Worm (Caenorhabditis elegans) whole organism, early embryonic: ENCODE measurements around the gene sre-8.

Source experiments
- B0310.2 ChIP-seq: sonication (generic microtip); optimal IDR thresholded peaks from 2 replicates; lab custom pipeline; 2016; ENCODE audit warnings: mild to moderate bottlenecking, missing genetic modification characterization, missing compliant biosample characterization
- F13C5.2 ChIP-seq: sonication (generic microtip); optimal IDR thresholded peaks from 2 replicates; lab custom pipeline; 2017; ENCODE audit warnings: mild to moderate bottlenecking, missing genetic modification characterization, inconsistent platforms, missing compliant biosample characterization
- aly-1 ChIP-seq: sonication (generic microtip); optimal IDR thresholded peaks from 2 replicates; lab custom pipeline; 2016; ENCODE audit warnings: missing genetic modification characterization, missing compliant biosample characterization
- ama-1 ChIP-seq: fragments of 150-350 bp; optimal IDR thresholded peaks from 2 replicates; lab custom pipeline; 2014
- ceh-13 ChIP-seq: fragments of 200-800 bp; sonication (Bioruptor generic); optimal IDR thresholded peaks from 2 replicates; lab custom pipeline; 2018; ENCODE audit warnings: mild to moderate bottlenecking, missing genetic modification characterization, missing compliant biosample characterization
- ceh-36 ChIP-seq: sonication (generic microtip); optimal IDR thresholded peaks from 2 replicates; lab custom pipeline; 2016; ENCODE audit warnings: missing genetic modification characterization, inconsistent platforms, missing compliant biosample characterization
- ets-7 ChIP-seq: sonication (generic microtip); optimal IDR thresholded peaks from 2 replicates; lab custom pipeline; 2016; ENCODE audit warnings: missing genotype, missing genetic modification characterization, missing compliant biosample characterization
- flt-1 ChIP-seq: fragments of 200-800 bp; sonication (Bioruptor generic); IDR thresholded peaks from 2 replicates; pipeline ENCODE4 v1.3.6; 2022; ENCODE audit warnings: missing genetic modification characterization, missing compliant biosample characterization
- hmbx-1 ChIP-seq: sonication (generic microtip); optimal IDR thresholded peaks from 2 replicates; lab custom pipeline; 2016; ENCODE audit warnings: mild to moderate bottlenecking, missing genetic modification characterization, missing compliant biosample characterization
- hmg-4 ChIP-seq: fragments of 200-800 bp; sonication (Bioruptor generic); optimal IDR thresholded peaks from 2 replicates; lab custom pipeline; 2018; ENCODE audit warnings: mild to moderate bottlenecking, missing genetic modification characterization, missing compliant biosample characterization
- hnd-1 ChIP-seq: sonication (generic microtip); optimal IDR thresholded peaks from 2 replicates; lab custom pipeline; 2016; ENCODE audit warnings: missing genetic modification characterization, missing compliant biosample characterization
- pes-1 ChIP-seq: fragments of 200-800 bp; sonication (Bioruptor generic); IDR thresholded peaks from 2 replicates; pipeline ENCODE4 v1.3.6; 2022; ENCODE audit warnings: missing genetic modification reagents, missing genetic modification characterization, missing compliant biosample characterization
- scrt-1 ChIP-seq: fragments of 200-800 bp; sonication (Bioruptor generic); IDR thresholded peaks from 2 replicates; pipeline ENCODE4 v1.3.6; 2022; ENCODE audit warnings: missing genetic modification characterization, missing compliant biosample characterization
- sea-1 ChIP-seq: fragments of 200-800 bp; sonication (Bioruptor generic); conservative IDR thresholded peaks from 2 replicates; pipeline ENCODE4 v1.3.6; 2022; ENCODE audit warnings: missing genetic modification characterization, missing compliant biosample characterization
- tbx-11 ChIP-seq: fragments of 200-800 bp; sonication (Bioruptor generic); IDR thresholded peaks from 2 replicates; pipeline ENCODE4 v1.3.6; 2022; ENCODE audit warnings: missing genetic modification characterization, missing compliant biosample characterization
- tbx-37 ChIP-seq: fragments of 200-800 bp; sonication (Bioruptor generic); conservative IDR thresholded peaks from 2 replicates; pipeline ENCODE4 v1.3.6; 2022; ENCODE audit warnings: missing genetic modification reagents, missing genetic modification characterization, missing compliant biosample characterization
- tra-4 ChIP-seq: sonication (generic microtip); optimal IDR thresholded peaks from 2 replicates; lab custom pipeline; 2017; ENCODE audit warnings: missing genetic modification characterization, missing compliant biosample characterization

Gene sre-8

DNA sequence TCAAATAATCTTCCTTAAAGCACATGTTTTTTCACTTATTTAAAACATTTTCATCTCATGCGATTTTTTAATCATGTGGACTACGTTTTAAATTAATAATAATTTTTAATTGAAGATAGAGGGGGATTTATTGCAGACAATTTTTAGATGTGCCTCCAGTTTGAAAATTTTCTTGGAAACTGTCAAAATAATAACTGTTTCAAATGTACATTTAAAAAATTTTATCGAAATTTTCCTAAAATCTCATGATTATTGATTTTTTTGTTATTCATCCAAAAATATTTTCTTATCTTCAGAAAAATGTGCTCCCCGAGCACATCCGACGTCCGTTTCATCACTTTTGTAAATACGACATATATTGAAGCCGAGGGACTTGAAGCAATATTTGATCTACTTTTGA is at the start of gene sre-8:
Gene sre-8 (plus strand): TSS at position 301 of the 400 bp plus-strand sequence.
- TF ChIP-seq B0310.2 (tag; lab: Kevin White, UChicago) (no peak), hmg-4 (GFP tag; lab: Kevin White, UChicago) (no peak), sea-1 (GFP tag; lab: Robert Waterston, UW) (no peak), hmbx-1 (tag; lab: Kevin White, UChicago) (no peak), scrt-1 (GFP tag; lab: Robert Waterston, UW) (no peak), ceh-13 (GFP tag; lab: Kevin White, UChicago) (no peak), pes-1 (GFP tag; lab: Robert Waterston, UW) (no peak), F13C5.2 (tag; lab: Kevin White, UChicago) (no peak), tra-4 (no peak), flt-1 (no peak), ceh-36 (no peak), hnd-1 (tag; lab: Kevin White, UChicago) (no peak)

DNA sequence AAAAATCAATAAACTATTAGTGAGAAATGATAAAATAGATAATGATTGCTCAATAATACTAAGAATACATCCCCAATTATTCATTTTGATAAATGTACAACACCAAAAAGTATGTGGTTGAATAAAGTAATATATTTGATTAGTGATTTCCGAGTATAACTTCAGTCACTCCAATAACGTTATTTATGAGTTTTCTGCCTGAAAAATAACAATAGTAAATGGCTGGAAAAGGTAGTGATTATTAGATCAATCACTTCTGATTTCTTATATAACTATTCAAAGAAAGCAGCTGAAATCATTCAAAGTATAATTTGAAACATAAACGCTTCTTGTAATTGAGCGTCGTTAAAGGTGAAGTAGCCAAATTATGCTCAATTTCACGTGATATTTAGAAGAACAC is 46.2 kb upstream of the sre-8 start, which contains the start of gene str-230:
Gene str-230 (minus strand): TSS at position 101 of the 400 bp plus-strand sequence.
- no peak for TF ChIP-seq sea-1 (GFP tag; lab: Robert Waterston, UW)
- TF ChIP-seq ceh-13 (GFP tag; lab: Kevin White, UChicago): no peak
- TF ChIP-seq tbx-11 (GFP tag; lab: Robert Waterston, UW): no peak
- no peak for TF ChIP-seq aly-1 (tag; lab: Kevin White, UChicago)
- no peak for TF ChIP-seq tra-4
- no peak for TF ChIP-seq tbx-37 (GFP tag; lab: Robert Waterston, UW)
- TF ChIP-seq pes-1 (GFP tag; lab: Robert Waterston, UW): no peak

- TF ChIP-seq ets-7 (no peak), tra-4 (no peak), hmbx-1 (tag; lab: Kevin White, UChicago) (no peak), tbx-11 (GFP tag; lab: Robert Waterston, UW) (no peak), hnd-1 (tag; lab: Kevin White, UChicago) (no peak), pes-1 (GFP tag; lab: Robert Waterston, UW) (no peak), hmg-4 (GFP tag; lab: Kevin White, UChicago) (no peak), flt-1 (no peak), tbx-37 (GFP tag; lab: Robert Waterston, UW) (no peak), ceh-13 (GFP tag; lab: Kevin White, UChicago) (no peak), ama-1 (no peak), sea-1 (GFP tag; lab: Robert Waterston, UW) (no peak), ceh-36 (no peak), scrt-1 (GFP tag; lab: Robert Waterston, UW) (no peak)
Measured at ce11 chrV:14212813-14213212, 44.1 kb upstream of the sre-8 start.

DNA sequence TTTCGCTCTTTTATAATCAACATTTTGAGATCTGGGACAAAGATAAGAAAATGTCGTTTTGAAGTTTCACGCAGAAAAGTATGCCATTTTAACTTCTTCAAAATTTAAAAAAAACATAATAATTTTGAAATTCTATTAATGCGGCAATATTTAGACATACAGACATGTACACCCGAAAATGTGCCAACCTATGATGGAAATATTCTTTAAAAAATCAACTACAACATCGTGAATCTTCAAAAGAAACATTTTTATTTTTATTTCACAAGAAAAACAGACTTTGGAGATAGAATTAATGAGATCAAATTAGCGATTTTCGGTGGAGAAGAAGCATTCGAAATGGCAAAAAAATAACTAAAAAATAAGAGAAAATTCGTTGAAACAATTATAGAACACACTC is 41.8 kb upstream of the sre-8 start, which contains the start of gene T16A9.5:
Gene T16A9.5 (minus strand): TSS at position 101 of the 400 bp plus-strand sequence.
- no peak for TF ChIP-seq scrt-1 (GFP tag; lab: Robert Waterston, UW)
- TF ChIP-seq hnd-1 (tag; lab: Kevin White, UChicago): no peak
- no peak for TF ChIP-seq ceh-36
- no peak for TF ChIP-seq sea-1 (GFP tag; lab: Robert Waterston, UW)
- TF ChIP-seq flt-1: no peak
- no peak for TF ChIP-seq ceh-13 (GFP tag; lab: Kevin White, UChicago)
- no peak for TF ChIP-seq tra-4
- TF ChIP-seq F13C5.2 (tag; lab: Kevin White, UChicago): no peak
- TF ChIP-seq tbx-11 (GFP tag; lab: Robert Waterston, UW): no peak
- TF ChIP-seq aly-1 (tag; lab: Kevin White, UChicago): no peak
- TF ChIP-seq hmbx-1 (tag; lab: Kevin White, UChicago): no peak
- TF ChIP-seq pes-1 (GFP tag; lab: Robert Waterston, UW): no peak
- TF ChIP-seq hmg-4 (GFP tag; lab: Kevin White, UChicago): no peak
- TF ChIP-seq ama-1: no peak

- TF ChIP-seq hnd-1 (tag; lab: Kevin White, UChicago) (no peak), hmbx-1 (tag; lab: Kevin White, UChicago) (no peak), flt-1 (no peak), scrt-1 (GFP tag; lab: Robert Waterston, UW) (no peak), ama-1 (no peak), ets-7 (no peak)
Measured at ce11 chrV:14223141-14223540, 33.8 kb upstream of the sre-8 start.

ce11 chrV:14226373-14226772 is 30.5 kb upstream of the sre-8 start, which contains the start of gene nep-21:
Gene nep-21, minus strand, starts transcription at chrV:14226473.
- no peak for TF ChIP-seq pes-1 (GFP tag; lab: Robert Waterston, UW)
- TF ChIP-seq hmg-4 (GFP tag; lab: Kevin White, UChicago): no peak
- TF ChIP-seq sea-1 (GFP tag; lab: Robert Waterston, UW): no peak
- no peak for TF ChIP-seq tbx-37 (GFP tag; lab: Robert Waterston, UW)
- no peak for TF ChIP-seq ama-1
- TF ChIP-seq ceh-13 (GFP tag; lab: Kevin White, UChicago): no peak
- TF ChIP-seq B0310.2 (tag; lab: Kevin White, UChicago): no peak
- TF ChIP-seq F13C5.2 (tag; lab: Kevin White, UChicago): no peak
- no peak for TF ChIP-seq tra-4
- no peak for TF ChIP-seq ceh-36
- TF ChIP-seq ets-7: no peak
- no peak for TF ChIP-seq tbx-11 (GFP tag; lab: Robert Waterston, UW)
- TF ChIP-seq hnd-1 (tag; lab: Kevin White, UChicago): no peak
- TF ChIP-seq flt-1: no peak
- no peak for TF ChIP-seq scrt-1 (GFP tag; lab: Robert Waterston, UW)
- TF ChIP-seq hmbx-1 (tag; lab: Kevin White, UChicago): no peak
- TF ChIP-seq aly-1 (tag; lab: Kevin White, UChicago): no peak

- TF ChIP-seq tbx-11 (GFP tag; lab: Robert Waterston, UW) (no peak), aly-1 (tag; lab: Kevin White, UChicago) (no peak), F13C5.2 (tag; lab: Kevin White, UChicago) (no peak), hnd-1 (tag; lab: Kevin White, UChicago) (no peak), pes-1 (GFP tag; lab: Robert Waterston, UW) (no peak), sea-1 (GFP tag; lab: Robert Waterston, UW) (no peak), ceh-36 (no peak), hmg-4 (GFP tag; lab: Kevin White, UChicago) (no peak), ceh-13 (GFP tag; lab: Kevin White, UChicago) (no peak), flt-1 (no peak), tbx-37 (GFP tag; lab: Robert Waterston, UW) (no peak), scrt-1 (GFP tag; lab: Robert Waterston, UW) (no peak)
Measured at ce11 chrV:14230788-14231583, 25.9 kb upstream of the sre-8 start.
